Worm (Caenorhabditis elegans) whole organism, young adult: ENCODE results near the gene cyp-25A4.

Experiments
- B0035.1 ChIP-seq: sonication (generic microtip); optimal IDR thresholded peaks from 2 replicates; lab custom pipeline; 2016; ENCODE audit warnings: missing genetic modification characterization, mild to moderate bottlenecking, missing compliant biosample characterization, missing genotype, missing genetic modification reagents
- C06A6.2 ChIP-seq: fragments of 200-800 bp; sonication (Bioruptor generic); conservative IDR thresholded peaks from 2 replicates; pipeline ENCODE4 v1.3.6; 2022; ENCODE audit warnings: missing genetic modification characterization, missing compliant biosample characterization
- F23B12.7 ChIP-seq: sonication (generic microtip); optimal IDR thresholded peaks from 2 replicates; lab custom pipeline; 2017; ENCODE audit warnings: missing genetic modification characterization, mild to moderate bottlenecking, missing compliant biosample characterization, antibody characterized with exemption, moderate library complexity; ENCODE audit not compliant: insufficient read depth
- F33H1.4 ChIP-seq: fragments of 200-800 bp; sonication (Bioruptor generic); IDR thresholded peaks from 2 replicates; pipeline ENCODE4 v1.3.6; 2022; ENCODE audit warnings: missing genetic modification reagents, missing genetic modification characterization, missing compliant biosample characterization
- F37B4.10 ChIP-seq: fragments of 200-800 bp; sonication (Bioruptor generic); IDR thresholded peaks from 2 replicates; pipeline ENCODE4 v1.3.6; 2022; ENCODE audit warnings: missing genetic modification characterization, missing compliant biosample characterization
- K11D2.4 ChIP-seq: fragments of 200-800 bp; sonication (Bioruptor generic); IDR thresholded peaks from 2 replicates; pipeline ENCODE4 v1.3.6; 2022; ENCODE audit warnings: missing genetic modification reagents, missing genetic modification characterization, missing compliant biosample characterization
- K12H6.12 ChIP-seq: fragments of 200-800 bp; sonication (Bioruptor generic); optimal IDR thresholded peaks from 2 replicates; lab custom pipeline; 2018; ENCODE audit warnings: mild to moderate bottlenecking, missing genetic modification characterization, missing compliant biosample characterization
- Y53G8AR.9 ChIP-seq: fragments of 200-800 bp; sonication (Bioruptor generic); conservative IDR thresholded peaks from 2 replicates; pipeline ENCODE4 v1.3.6; 2022; ENCODE audit warnings: missing genetic modification reagents, missing genetic modification characterization, missing compliant biosample characterization
- akir-1 ChIP-seq: fragments of 200-800 bp; sonication (Bioruptor generic); optimal IDR thresholded peaks from 2 replicates; lab custom pipeline; 2018; ENCODE audit warnings: mild to moderate bottlenecking, missing genetic modification characterization, moderate library complexity, missing compliant biosample characterization
- attf-3 ChIP-seq: fragments of 200-800 bp; sonication (Bioruptor generic); conservative IDR thresholded peaks from 2 replicates; pipeline ENCODE4 v1.3.6; 2022; ENCODE audit warnings: missing genetic modification reagents, missing genetic modification characterization, missing compliant biosample characterization
- bed-1 ChIP-seq: fragments of 200-800 bp; sonication (Bioruptor generic); IDR thresholded peaks from 2 replicates; pipeline ENCODE4 v1.3.6; 2022; ENCODE audit warnings: missing genetic modification reagents, missing genetic modification characterization, missing compliant biosample characterization
- cebp-2 ChIP-seq: fragments of 200-800 bp; sonication (Bioruptor generic); IDR thresholded peaks from 2 replicates; pipeline ENCODE4 v1.3.6; 2022; ENCODE audit warnings: missing genetic modification characterization, missing compliant biosample characterization
- ceh-79 ChIP-seq: sonication (generic microtip); optimal IDR thresholded peaks from 2 replicates; lab custom pipeline; 2017; ENCODE audit warnings: mild to moderate bottlenecking, missing genetic modification characterization, missing compliant biosample characterization
- chd-7 ChIP-seq: sonication (generic microtip); optimal IDR thresholded peaks from 2 replicates; lab custom pipeline; 2016; ENCODE audit warnings: mild to moderate bottlenecking, missing genetic modification characterization, moderate library complexity, missing compliant biosample characterization
- dpff-1 ChIP-seq: sonication (generic microtip); optimal IDR thresholded peaks from 2 replicates; lab custom pipeline; 2017; ENCODE audit warnings: mild to moderate bottlenecking, missing genetic modification characterization, missing compliant biosample characterization
- ekl-4 ChIP-seq: fragments of 200-800 bp; sonication (Bioruptor generic); IDR thresholded peaks from 2 replicates; pipeline ENCODE4 v1.3.6; 2022; ENCODE audit warnings: missing genetic modification reagents, missing genetic modification characterization, missing compliant biosample characterization
- ets-4 ChIP-seq: fragments of 200-800 bp; sonication (Bioruptor generic); optimal IDR thresholded peaks from 2 replicates; lab custom pipeline; 2018; ENCODE audit warnings: mild to moderate bottlenecking, missing genetic modification characterization, missing compliant biosample characterization
- fkh-3 ChIP-seq: sonication (generic microtip); optimal IDR thresholded peaks from 2 replicates; lab custom pipeline; 2016; ENCODE audit warnings: mild to moderate bottlenecking, missing genetic modification characterization, missing compliant biosample characterization
- gei-17 ChIP-seq: fragments of 200-800 bp; sonication (Bioruptor generic); optimal IDR thresholded peaks from 2 replicates; lab custom pipeline; 2018; ENCODE audit warnings: mild to moderate bottlenecking, missing genetic modification characterization, missing compliant biosample characterization
- him-1 ChIP-seq: sonication (generic microtip); optimal IDR thresholded peaks from 2 replicates; lab custom pipeline; 2016; ENCODE audit warnings: missing genotype, missing genetic modification reagents, missing genetic modification characterization, missing compliant biosample characterization
- hmg-1.2 ChIP-seq: fragments of 200-800 bp; sonication (Bioruptor generic); IDR thresholded peaks from 2 replicates; pipeline ENCODE4 v1.3.6; 2022; ENCODE audit warnings: missing genetic modification reagents, missing genetic modification characterization, missing compliant biosample characterization
- hsf-1 ChIP-seq: fragments of 200-800 bp; sonication (Bioruptor generic); IDR thresholded peaks from 2 replicates; pipeline ENCODE4 v1.3.6; 2022; ENCODE audit warnings: missing genetic modification reagents, missing genetic modification characterization, missing compliant biosample characterization
- let-526 ChIP-seq: fragments of 200-800 bp; sonication (Bioruptor generic); IDR thresholded peaks from 2 replicates; pipeline ENCODE4 v1.3.6; 2022; ENCODE audit warnings: missing genetic modification reagents, missing genetic modification characterization, missing compliant biosample characterization
- let-607 ChIP-seq, 2 experiments: fragments of 200-800 bp in 1 of 2; sonication (Bioruptor generic) in 1 of 2; sonication (generic microtip) in 1 of 2; optimal IDR thresholded peaks; 2 replicates each; lab custom pipeline; 2016 to 2018; ENCODE audit warnings: mild to moderate bottlenecking in 2 of 2, missing compliant biosample characterization in 2 of 2, missing genetic modification characterization in 2 of 2, moderate library complexity in 2 of 2, missing genotype in 1 of 2
- lin-26 ChIP-seq: fragments of 200-800 bp; sonication (Bioruptor generic); IDR thresholded peaks from 2 replicates; pipeline ENCODE4 v1.3.6; 2022; ENCODE audit warnings: missing genetic modification reagents, missing genetic modification characterization, missing compliant biosample characterization
- lin-35 ChIP-seq, 3 experiments: fragments of 150-350 bp in 2 of 3; sonication (generic microtip) in 1 of 3; optimal IDR thresholded peaks; 2 replicates each; lab custom pipeline; 2014 to 2018; ENCODE audit warnings: missing biosample characterization in 3 of 3, missing genetic modification characterization in 3 of 3, missing genetic modification reagents in 3 of 3
- lsl-1 ChIP-seq: fragments of 200-800 bp; sonication (Bioruptor generic); optimal IDR thresholded peaks from 2 replicates; lab custom pipeline; 2018; ENCODE audit warnings: mild to moderate bottlenecking, missing genetic modification characterization, moderate library complexity, missing compliant biosample characterization
- lsy-27 ChIP-seq: sonication (generic microtip); optimal IDR thresholded peaks from 2 replicates; lab custom pipeline; 2017; ENCODE audit warnings: missing genetic modification characterization, mild to moderate bottlenecking, missing compliant biosample characterization, antibody characterized with exemption, missing genotype, borderline replicate concordance; ENCODE audit not compliant: insufficient read depth
- madf-3 ChIP-seq: fragments of 200-800 bp; sonication (Bioruptor generic); IDR thresholded peaks from 2 replicates; pipeline ENCODE4 v1.3.6; 2022; ENCODE audit warnings: missing genetic modification reagents, missing genetic modification characterization, missing compliant biosample characterization
- madf-8 ChIP-seq: fragments of 200-800 bp; sonication (Bioruptor generic); conservative IDR thresholded peaks from 2 replicates; pipeline ENCODE4 v1.3.6; 2022; ENCODE audit warnings: missing genetic modification reagents, missing genetic modification characterization, missing compliant biosample characterization
- mcd-1 ChIP-seq: fragments of 200-800 bp; sonication (Bioruptor generic); IDR thresholded peaks from 2 replicates; pipeline ENCODE4 v1.3.6; 2022; ENCODE audit warnings: missing genetic modification reagents, missing genetic modification characterization, missing compliant biosample characterization
- mel-28 ChIP-seq: sonication (generic microtip); optimal IDR thresholded peaks from 2 replicates; lab custom pipeline; 2016; ENCODE audit warnings: borderline replicate concordance, mild to moderate bottlenecking, missing genetic modification characterization, missing compliant biosample characterization
- mes-4 ChIP-seq: sonication (generic microtip); optimal IDR thresholded peaks from 2 replicates; lab custom pipeline; 2016; ENCODE audit warnings: missing genotype, missing genetic modification characterization, missing compliant biosample characterization
- nfyb-1 ChIP-seq: fragments of 200-800 bp; sonication (Bioruptor generic); IDR thresholded peaks from 2 replicates; pipeline ENCODE4 v1.3.6; 2022; ENCODE audit warnings: missing genetic modification reagents, missing genetic modification characterization, missing compliant biosample characterization
- nhr-179 ChIP-seq: sonication (generic microtip); optimal IDR thresholded peaks from 2 replicates; lab custom pipeline; 2016; ENCODE audit warnings: mild to moderate bottlenecking, missing genetic modification characterization, missing compliant biosample characterization
- nhr-27 ChIP-seq: fragments of 200-800 bp; sonication (Bioruptor generic); optimal IDR thresholded peaks from 2 replicates; lab custom pipeline; 2018; ENCODE audit warnings: mild to moderate bottlenecking, missing genetic modification characterization, moderate library complexity, missing compliant biosample characterization
- nhr-80 ChIP-seq: sonication (generic microtip); optimal IDR thresholded peaks from 2 replicates; lab custom pipeline; 2016; ENCODE audit warnings: missing genetic modification characterization, missing compliant biosample characterization
- nhr-90 ChIP-seq: sonication (generic microtip); optimal IDR thresholded peaks from 2 replicates; lab custom pipeline; 2016; ENCODE audit warnings: missing genotype, mild to moderate bottlenecking, missing genetic modification characterization, missing compliant biosample characterization
- rcor-1 ChIP-seq: fragments of 200-800 bp; sonication (Bioruptor generic); IDR thresholded peaks from 2 replicates; pipeline ENCODE4 v1.3.6; 2022; ENCODE audit warnings: missing genetic modification reagents, missing genetic modification characterization, missing compliant biosample characterization
- rec-8 ChIP-seq, 2 experiments: sonication (generic microtip); optimal IDR thresholded peaks; 2 replicates each; lab custom pipeline; 2016; ENCODE audit warnings: mild to moderate bottlenecking in 2 of 2, missing genetic modification characterization in 2 of 2, missing genetic modification reagents in 2 of 2, missing genotype in 2 of 2, missing biosample characterization in 1 of 2, missing compliant biosample characterization in 1 of 2, moderate library complexity in 1 of 2
- snpc-1.1 ChIP-seq: sonication (generic microtip); optimal IDR thresholded peaks from 2 replicates; lab custom pipeline; 2017; ENCODE audit warnings: missing genetic modification characterization, mild to moderate bottlenecking, missing compliant biosample characterization, antibody characterized with exemption, moderate library complexity, missing genotype, missing genetic modification reagents; ENCODE audit not compliant: insufficient read depth
- snpc-3.4 ChIP-seq: sonication (generic microtip); optimal IDR thresholded peaks from 2 replicates; lab custom pipeline; 2017; ENCODE audit warnings: missing genetic modification characterization, mild to moderate bottlenecking, missing compliant biosample characterization, antibody characterized with exemption, moderate library complexity, missing genotype, missing genetic modification reagents
- sptf-2 ChIP-seq: fragments of 200-800 bp; sonication (Bioruptor generic); optimal IDR thresholded peaks from 2 replicates; lab custom pipeline; 2018; ENCODE audit warnings: mild to moderate bottlenecking, missing genetic modification characterization, missing compliant biosample characterization
- tbp1 ChIP-seq: fragments of 200-800 bp; sonication (Bioruptor generic); optimal IDR thresholded peaks from 2 replicates; lab custom pipeline; 2018; ENCODE audit warnings: mild to moderate bottlenecking, missing genetic modification characterization, missing compliant biosample characterization
- xnd-1 ChIP-seq: sonication (generic microtip); optimal IDR thresholded peaks from 2 replicates; lab custom pipeline; 2016; ENCODE audit warnings: missing genotype, missing genetic modification reagents, missing genetic modification characterization, missing compliant biosample characterization
- ztf-22 ChIP-seq: fragments of 200-800 bp; sonication (Bioruptor generic); optimal IDR thresholded peaks from 2 replicates; lab custom pipeline; 2018; ENCODE audit warnings: mild to moderate bottlenecking, missing genetic modification characterization, moderate library complexity, missing compliant biosample characterization
- ztf-25 ChIP-seq: fragments of 200-800 bp; sonication (Bioruptor generic); IDR thresholded peaks from 2 replicates; pipeline ENCODE4 v1.3.6; 2022; ENCODE audit warnings: missing genetic modification reagents, missing genetic modification characterization, missing compliant biosample characterization

The cyp-25A4 gene

ce11 chrIII:3867378-3867904 lies 15.6 kb upstream of the cyp-25A4 start, which contains the start of gene rpl-3 (continued):
- peak; percentile 96 for TF ChIP-seq fkh-3 (tag; lab: Kevin White, UChicago)
- peak; percentile 99 for TF ChIP-seq nhr-27 (tag; lab: Kevin White, UChicago)
- TF ChIP-seq ceh-79: peak; percentile 100
- peak; percentile 100 for TF ChIP-seq C06A6.2
- TF ChIP-seq ets-4 (GFP tag; lab: Kevin White, UChicago): peak; percentile 100
- peak; percentile 99 for TF ChIP-seq nhr-90 (tag; lab: Kevin White, UChicago)
- peak; percentile 100 for TF ChIP-seq mcd-1
- TF ChIP-seq K12H6.12 (tag; lab: Kevin White, UChicago): peak; percentile 100
- peak; percentile 100 for TF ChIP-seq nhr-80 (tag; lab: Kevin White, UChicago)
- peak; percentile 94 for TF ChIP-seq attf-3 (GFP tag; lab: Robert Waterston, UW)
- peak; percentile 100 for TF ChIP-seq K11D2.4 (GFP tag; lab: Robert Waterston, UW)
- peak; percentile 95 to 99 for TF ChIP-seq rec-8 (tag; optimal IDR thresholded peaks at IDR 0.05; lab: Kevin White, UChicago)
- peak; percentile 99 for TF ChIP-seq bed-1 (GFP tag; lab: Robert Waterston, UW)
- peak; percentile 100 for TF ChIP-seq lsl-1 (GFP tag; lab: Kevin White, UChicago)
- peak; percentile 100 for TF ChIP-seq cebp-2 (GFP tag; lab: Robert Waterston, UW)
- TF ChIP-seq tbp1 (GFP tag; lab: Kevin White, UChicago): peak; percentile 85
- TF ChIP-seq akir-1 (GFP tag; lab: Kevin White, UChicago): peak; percentile 93
- peak; percentile 96 for TF ChIP-seq ztf-25
- peak; percentile 98 for TF ChIP-seq hmg-1.2 (GFP tag; lab: Robert Waterston, UW)
- peak; percentile 97 for TF ChIP-seq B0035.1 (tag; lab: Kevin White, UChicago)
- peak; percentile 100 for TF ChIP-seq chd-7 (tag; lab: Kevin White, UChicago)
- peak; percentile 100 for TF ChIP-seq let-526 (GFP tag; lab: Robert Waterston, UW)
- TF ChIP-seq F37B4.10: peak; percentile 100
- TF ChIP-seq madf-3 (GFP tag; lab: Robert Waterston, UW): peak; percentile 99
- TF ChIP-seq F23B12.7 (tag; lab: Kevin White, UChicago): peak; percentile 99
- TF ChIP-seq rcor-1 (GFP tag; lab: Robert Waterston, UW): peak; percentile 100
- peak; percentile 100 for TF ChIP-seq Y53G8AR.9
- TF ChIP-seq mel-28 (tag; lab: Kevin White, UChicago): peak; percentile 93
- TF ChIP-seq ekl-4: peak; percentile 100
- TF ChIP-seq madf-8: peak; percentile 96
- peak; percentile 100 for TF ChIP-seq dpff-1
- TF ChIP-seq F33H1.4 (GFP tag; lab: Robert Waterston, UW): peak; percentile 99
- peak; percentile 99 for TF ChIP-seq snpc-3.4 (tag; lab: Kevin White, UChicago)
- peak; percentile 93 for TF ChIP-seq mes-4 (tag; lab: Kevin White, UChicago)
- TF ChIP-seq gei-17 (GFP tag; lab: Kevin White, UChicago): peak; percentile 95
- TF ChIP-seq lin-35 (GFP tag; optimal IDR thresholded peaks at IDR 0.05; lab: Kevin White, UChicago): peak; percentile 99 to 100 (median 100)
- TF ChIP-seq ztf-22 (GFP tag; lab: Kevin White, UChicago): peak; percentile 100
- TF ChIP-seq let-607 (tag; optimal IDR thresholded peaks at IDR 0.05; lab: Kevin White, UChicago): peak; percentile 96 to 97
- TF ChIP-seq nhr-179 (tag; lab: Kevin White, UChicago): peak; percentile 68
- peak; percentile 90 for TF ChIP-seq snpc-1.1
- peak; percentile 89 for TF ChIP-seq xnd-1
- peak; percentile 100 for TF ChIP-seq nfyb-1 (GFP tag; lab: Robert Waterston, UW)
- TF ChIP-seq him-1 (tag; lab: Kevin White, UChicago): peak; percentile 99
- TF ChIP-seq lin-26 (GFP tag; lab: Robert Waterston, UW): peak; percentile 99
- peak; percentile 54 for TF ChIP-seq lsy-27 (tag; lab: Kevin White, UChicago)
- TF ChIP-seq sptf-2 (GFP tag; lab: Kevin White, UChicago): peak; percentile 96
- peak; percentile 97 for TF ChIP-seq hsf-1 (GFP tag; lab: Robert Waterston, UW)
